Fruit fly (Drosophila melanogaster): ENCODE data around the gene CG14717.

Gene CG14717

DNA sequence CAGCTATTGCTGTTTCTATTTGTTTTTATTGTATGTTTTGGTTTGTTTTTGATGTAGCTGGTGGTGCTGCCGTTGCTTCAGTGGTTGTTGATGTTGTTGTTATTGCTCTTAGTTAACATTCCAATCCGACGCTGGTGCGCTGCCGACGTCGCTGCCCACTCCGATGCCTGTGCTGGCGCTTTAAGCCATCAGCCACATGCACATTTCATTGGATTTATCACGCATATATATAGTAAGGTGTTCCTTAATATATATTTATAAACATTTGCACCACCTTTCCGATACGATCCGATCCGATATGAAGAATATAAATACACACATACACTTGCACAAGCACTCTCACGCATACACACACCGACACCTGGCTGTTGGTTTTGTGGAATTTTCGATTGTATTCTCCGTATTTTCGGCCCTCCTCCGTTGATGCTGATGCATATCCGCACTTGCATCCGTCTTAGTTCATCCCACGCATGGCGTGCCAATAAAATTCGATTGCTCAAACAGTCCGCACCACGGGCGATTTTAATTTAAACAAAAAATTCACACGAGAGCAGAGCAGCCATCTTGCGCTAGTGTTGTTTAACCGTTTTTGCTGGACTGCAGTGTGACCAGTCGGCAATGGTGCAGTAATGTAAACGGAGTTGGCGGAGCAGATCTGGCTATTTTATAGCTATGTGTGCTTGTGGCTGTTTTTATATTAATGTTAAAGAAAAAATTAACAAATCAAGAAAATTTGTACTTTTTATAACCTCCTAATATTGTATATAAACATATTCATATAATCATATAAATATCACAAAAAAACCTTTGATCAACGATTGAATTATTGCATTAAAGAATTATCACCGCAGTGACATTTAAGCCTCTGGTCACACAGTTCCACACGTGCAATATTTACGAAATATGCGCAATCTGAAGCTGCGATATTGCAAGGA lies 45.9 kb upstream of the CG14717 start, which contains the start of the genes Csk and Elp1 (continued):
- TF ChIP-seq bab2 (GFP tag; optimal IDR thresholded peaks at IDR 0.05) (peak; percentile 22), CG17359 (tag; optimal IDR thresholded peaks at IDR 0.05) (peak; percentile 45), ara (GFP tag; IDR thresholded peaks at IDR 0.05) (peak; percentile 24; the same call in 1 of the 2 replicates), CG2678 (tag; optimal IDR thresholded peaks at IDR 0.05) (peak; percentile 64), HHEX (GFP tag; optimal IDR thresholded peaks at IDR 0.05) (peak; percentile 26), CG4424 (GFP tag; optimal IDR thresholded peaks at IDR 0.05) (peak; percentile 74), Sox100B (GFP tag; optimal IDR thresholded peaks at IDR 0.05) (peak; percentile 59), Hsf (GFP tag; optimal IDR thresholded peaks at IDR 0.05) (peak; percentile 25), unpg (GFP tag; optimal IDR thresholded peaks at IDR 0.05) (peak; percentile 50), run (tag; optimal IDR thresholded peaks at IDR 0.05) (peak; percentile 18), Hey (tag; optimal IDR thresholded peaks at IDR 0.05) (no peak), usp (GFP tag; optimal IDR thresholded peaks at IDR 0.05) (no peak), CG14014 (GFP tag; IDR thresholded peaks at IDR 0.05) (peak; percentile 46; the same call in 1 of the 2 replicates), CG33213 (GFP tag; optimal IDR thresholded peaks at IDR 0.05) (peak; percentile 40), Rfx (GFP tag; IDR thresholded peaks at IDR 0.05) (peak; percentile 68; the same call in 1 of the 2 replicates), B-H2 (GFP tag; optimal IDR thresholded peaks at IDR 0.05) (peak; percentile 49), Myb (GFP tag; optimal IDR thresholded peaks at IDR 0.05) (peak; percentile 14), fd102C (GFP tag; optimal IDR thresholded peaks at IDR 0.05) (peak; percentile 34), CG8924 (tag; optimal IDR thresholded peaks at IDR 0.05) (peak; percentile 62), CG13123 (GFP tag; optimal IDR thresholded peaks at IDR 0.05) (peak; percentile 62), Nf-YB (GFP tag; optimal IDR thresholded peaks at IDR 0.05) (peak; percentile 22), ci (GFP tag; IDR thresholded peaks at IDR 0.05) (0 out of 3 replicates have a peak, but pooled peaks have one; percentile 32), Xbp1 (GFP tag; optimal IDR thresholded peaks at IDR 0.05) (peak; percentile 65), otp (GFP tag; IDR thresholded peaks at IDR 0.05) (no peak), CG9215 (GFP tag; IDR thresholded peaks at IDR 0.05) (peak; percentile 42), Xrp1 (GFP tag; IDR thresholded peaks at IDR 0.05) (peak; percentile 56; the same call in 1 of the 2 replicates), gt (GFP tag; IDR thresholded peaks at IDR 0.05) (no peak), CG10366 (GFP tag; IDR thresholded peaks at IDR 0.05) (peak; percentile 33; the same call in 1 of the 2 replicates), CG5953 (GFP tag; IDR thresholded peaks at IDR 0.05) (no peak), CG3726 (GFP tag; IDR thresholded peaks at IDR 0.05) (no peak), Eip74EF (GFP tag; optimal IDR thresholded peaks at IDR 0.05) (peak in 1 of 2 experiments; percentile 20), zen2 (GFP tag; IDR thresholded peaks at IDR 0.05; ENCODE audit: partially characterized antibody) (no peak), sens (GFP tag) (peak; percentile 86), Opbp (GFP tag; IDR thresholded peaks at IDR 0.05; ENCODE audit: partially characterized antibody) (0 out of 3 replicates have a peak, but pooled peaks have one; percentile 12), sug (tag; optimal IDR thresholded peaks at IDR 0.05) (peak; percentile 80), CG1233 (GFP tag; optimal IDR thresholded peaks at IDR 0.05) (peak; percentile 53), Dek (tag; optimal IDR thresholded peaks at IDR 0.05) (peak; percentile 73), CG32772 (GFP tag; IDR thresholded peaks at IDR 0.05) (no peak), Sin3A (optimal IDR thresholded peaks at IDR 0.05) (peak; percentile 82), CG4360 (GFP tag; IDR thresholded peaks at IDR 0.05) (peak; percentile 80), Dp (GFP tag; optimal IDR thresholded peaks at IDR 0.05) (peak; percentile 38), jigr1 (GFP tag; IDR thresholded peaks at IDR 0.05) (peak; percentile 24; the same call in 1 of the 3 replicates), CG8478 (optimal IDR thresholded peaks at IDR 0.05) (peak; percentile 40), cato (GFP tag; optimal IDR thresholded peaks at IDR 0.05; ENCODE audit: borderline replicate concordance) (peak; percentile 16), CG6765 (GFP tag; optimal IDR thresholded peaks at IDR 0.05) (no peak), sd (tag; optimal IDR thresholded peaks at IDR 0.05) (peak; percentile 91), Ptx1 (GFP tag; IDR thresholded peaks at IDR 0.05) (peak; percentile 45), shn (GFP tag; optimal IDR thresholded peaks at IDR 0.05) (peak; percentile 14), CG31224 (GFP tag; IDR thresholded peaks at IDR 0.05) (no peak)
